Fruit fly (Drosophila melanogaster): ENCODE results near the gene GCS1.

GCS1 gene

DNA sequence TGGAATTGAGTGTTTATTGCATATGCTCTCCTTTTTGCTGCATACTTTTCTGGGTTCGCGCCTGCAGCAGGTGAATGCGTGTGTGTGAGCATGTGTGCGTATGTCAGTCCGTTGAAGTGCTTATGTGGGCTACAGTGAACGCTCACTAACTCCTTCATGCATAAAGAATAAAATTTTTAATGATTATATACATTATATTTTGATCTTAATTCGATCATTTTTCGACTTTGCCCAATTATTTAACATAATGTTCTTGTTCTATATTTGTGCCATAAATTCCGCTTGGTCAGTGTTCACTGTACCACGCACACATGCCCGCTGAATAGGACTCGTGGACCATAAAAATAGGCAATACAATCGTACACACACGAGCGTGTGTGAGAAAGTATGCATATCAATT lies 23.0 kb upstream of the GCS1 start (continued):
- TF ChIP-seq Atf6 (GFP tag; IDR thresholded peaks at IDR 0.05), result peak; percentile 60
- TF ChIP-seq NK7.1 (GFP tag; optimal IDR thresholded peaks at IDR 0.05), result no peak
- peak; percentile 44; the same call in 1 of the 2 replicates for TF ChIP-seq Ada2b (GFP tag; IDR thresholded peaks at IDR 0.05)
- TF ChIP-seq corto (GFP tag; optimal IDR thresholded peaks at IDR 0.05), result no peak
- no peak for TF ChIP-seq gro (GFP tag; optimal IDR thresholded peaks at IDR 0.05)
- 0 out of 2 replicates have a peak, but pooled peaks have one; percentile 30 for TF ChIP-seq NFAT (GFP tag; IDR thresholded peaks at IDR 0.05)
- no peak for TF ChIP-seq dpn (GFP tag; optimal IDR thresholded peaks at IDR 0.05)
- no peak for TF ChIP-seq Optix (GFP tag; IDR thresholded peaks at IDR 0.05)
- TF ChIP-seq CG10366 (GFP tag; IDR thresholded peaks at IDR 0.05), result peak; percentile 52
- peak; percentile 42; the same call in 1 of the 2 replicates for TF ChIP-seq ttk (GFP tag; IDR thresholded peaks at IDR 0.05)
- TF ChIP-seq CG3065 (GFP tag; optimal IDR thresholded peaks at IDR 0.05), result no peak
- TF ChIP-seq nmo (GFP tag; optimal IDR thresholded peaks at IDR 0.05), result peak; percentile 28
- 0 out of 2 replicates have a peak, but pooled peaks have one; percentile 29 for TF ChIP-seq CG14667 (GFP tag; IDR thresholded peaks at IDR 0.05)
- peak; percentile 43 for TF ChIP-seq tgo (GFP tag; IDR thresholded peaks at IDR 0.05)
- no peak for TF ChIP-seq CG3726 (GFP tag; IDR thresholded peaks at IDR 0.05)
- peak; percentile 31; the same call in 1 of the 2 replicates for TF ChIP-seq wdn (GFP tag; IDR thresholded peaks at IDR 0.05)
- peak; percentile 49 for TF ChIP-seq sisA (GFP tag; IDR thresholded peaks at IDR 0.05)
- no peak for TF ChIP-seq ken (GFP tag; IDR thresholded peaks at IDR 0.05)
- no peak for TF ChIP-seq CG34224 (GFP tag; IDR thresholded peaks at IDR 0.05; ENCODE audit: partially characterized antibody)
- TF ChIP-seq CG15073 (GFP tag; optimal IDR thresholded peaks at IDR 0.05), result no peak
- TF ChIP-seq ewg (GFP tag; optimal IDR thresholded peaks at IDR 0.05), result no peak
- no peak for TF ChIP-seq CG13624 (GFP tag; optimal IDR thresholded peaks at IDR 0.05)
- no peak for TF ChIP-seq Max (GFP tag; optimal IDR thresholded peaks at IDR 0.05)
- TF ChIP-seq CG10959 (GFP tag; IDR thresholded peaks at IDR 0.05), result 0 out of 2 replicates have a peak, but pooled peaks have one; percentile 21
- TF ChIP-seq dan (GFP tag; IDR thresholded peaks at IDR 0.05), result no peak
- TF ChIP-seq ranshi (GFP tag; IDR thresholded peaks at IDR 0.05), result 0 out of 2 replicates have a peak, but pooled peaks have one; percentile 41
- TF ChIP-seq hb (GFP tag; IDR thresholded peaks at IDR 0.05; ENCODE audit: partially characterized antibody), result no peak
- no peak for TF ChIP-seq CG8478 (optimal IDR thresholded peaks at IDR 0.05)
- no peak for TF ChIP-seq gfzf (GFP tag; optimal IDR thresholded peaks at IDR 0.05)
- no peak for TF ChIP-seq gce (GFP tag; IDR thresholded peaks at IDR 0.05)
- no peak for TF ChIP-seq fd96Cb (tag; optimal IDR thresholded peaks at IDR 0.05)
- no peak for TF ChIP-seq Antp (GFP tag; optimal IDR thresholded peaks at IDR 0.05)
- peak; percentile 60; the same call in 1 of the 2 replicates for TF ChIP-seq sob (GFP tag; IDR thresholded peaks at IDR 0.05)
- TF ChIP-seq p53 (GFP tag; optimal IDR thresholded peaks at IDR 0.05), result no peak
- TF ChIP-seq Meics (GFP tag; optimal IDR thresholded peaks at IDR 0.05), result peak; percentile 3
- no peak for TF ChIP-seq Dp (GFP tag; optimal IDR thresholded peaks at IDR 0.05)
- no peak for TF ChIP-seq caup (GFP tag; optimal IDR thresholded peaks at IDR 0.05; ENCODE audit: severe bottlenecking)
- 0 out of 3 replicates have a peak, but pooled peaks have one; percentile 47 for TF ChIP-seq CG11456 (GFP tag; IDR thresholded peaks at IDR 0.05)
- peak; percentile 0 for TF ChIP-seq Hmr (GFP tag; optimal IDR thresholded peaks at IDR 0.05)
- no peak for TF ChIP-seq sr (GFP tag; IDR thresholded peaks at IDR 0.05)
- TF ChIP-seq Nf-YC (tag; optimal IDR thresholded peaks at IDR 0.05), result no peak
- peak; percentile 39 for TF ChIP-seq CG12769 (tag; optimal IDR thresholded peaks at IDR 0.05)
- TF ChIP-seq eve (GFP tag; optimal IDR thresholded peaks at IDR 0.05), result no peak
- TF ChIP-seq GATAe (GFP tag; conservative IDR thresholded peaks at IDR 0.05), result no peak
- TF ChIP-seq nom (GFP tag; optimal IDR thresholded peaks at IDR 0.05), result no peak
- TF ChIP-seq lilli (GFP tag; optimal IDR thresholded peaks at IDR 0.05), result peak; percentile 30
- TF ChIP-seq CG1603 (tag; optimal IDR thresholded peaks at IDR 0.05), result peak; percentile 11
- no peak for TF ChIP-seq twi (tag; optimal IDR thresholded peaks at IDR 0.05)
- TF ChIP-seq CG18476 (GFP tag; optimal IDR thresholded peaks at IDR 0.05), result no peak
- TF ChIP-seq Ptx1 (GFP tag; IDR thresholded peaks at IDR 0.05), result peak; percentile 52; the same call in 1 of the 2 replicates
- peak; percentile 51 for TF ChIP-seq CG14441 (GFP tag; IDR thresholded peaks at IDR 0.05)
- TF ChIP-seq tin (GFP tag; optimal IDR thresholded peaks at IDR 0.05), result no peak
